Worm (Caenorhabditis elegans): ENCODE measurements around the gene C48D1.9.

The C48D1.9 gene

ce11 chrIV:13209566-13209965, at the start of gene C48D1.9:
C48D1.9 (minus strand) TSS chrIV:13209666.
- TF ChIP-seq egl-27 (tag; optimal IDR thresholded peaks at IDR 0.05) (no peak), elt-3 (tag; optimal IDR thresholded peaks at IDR 0.05) (no peak), ceh-82 (tag; optimal IDR thresholded peaks at IDR 0.05) (no peak), rnt-1 (tag; optimal IDR thresholded peaks at IDR 0.05) (no peak), F16B12.6 (tag; optimal IDR thresholded peaks at IDR 0.05) (no peak), nhr-47 (tag; optimal IDR thresholded peaks at IDR 0.05) (no peak), egl-13 (tag; optimal IDR thresholded peaks at IDR 0.05) (no peak), snu-23 (GFP tag; optimal IDR thresholded peaks at IDR 0.05) (no peak), C04F5.9 (tag; optimal IDR thresholded peaks at IDR 0.05) (no peak), sptf-1 (tag; optimal IDR thresholded peaks at IDR 0.05) (no peak), hlh-17 (GFP tag; optimal IDR thresholded peaks at IDR 0.05; ENCODE audit: borderline replicate concordance) (no peak), nhr-85 (tag) (no peak)

- TF ChIP-seq C16A3.4 (tag; optimal IDR thresholded peaks at IDR 0.05) = no peak
- TF ChIP-seq aha-1 (tag; optimal IDR thresholded peaks at IDR 0.05) = no peak
- no peak for TF ChIP-seq lir-3 (tag; optimal IDR thresholded peaks at IDR 0.05; ENCODE audit: poor library complexity)
- no peak for TF ChIP-seq efl-1 (optimal IDR thresholded peaks at IDR 0.05)
- TF ChIP-seq efl-1 (GFP tag; optimal IDR thresholded peaks at IDR 0.05 in 1 of 2) = peak in 1 of 2 experiments; percentile 88
- no peak for TF ChIP-seq ces-1 (GFP tag; optimal IDR thresholded peaks at IDR 0.05)
- TF ChIP-seq nhr-47 (tag; optimal IDR thresholded peaks at IDR 0.05) = no peak
- no peak for TF ChIP-seq irx-1 (tag; optimal IDR thresholded peaks at IDR 0.05)
- TF ChIP-seq lin-15B (tag; optimal IDR thresholded peaks at IDR 0.05) = no peak
These were observed 49.4 kb upstream of the C48D1.9 start, which contains the start of gene JC8.16 for ce11 chrIV:13258872-13259271. JC8.16 (plus strand) TSS chrIV:13259172.

- TF ChIP-seq blmp-1 (tag; optimal IDR thresholded peaks at IDR 0.05) (peak; percentile 4), unc-98 (GFP tag; IDR thresholded peaks at IDR 0.05) (no peak), hlh-17 (GFP tag; optimal IDR thresholded peaks at IDR 0.05; ENCODE audit: borderline replicate concordance) (no peak), F16B12.6 (tag; optimal IDR thresholded peaks at IDR 0.05) (no peak), rnt-1 (tag; optimal IDR thresholded peaks at IDR 0.05) (no peak)
These were observed 46.4 kb upstream of the C48D1.9 start, which contains the start of gene bus-12 for ce11 chrIV:13255886-13256285. bus-12 (plus strand) TSS chrIV:13256186.

ce11 chrIV:13253841-13254240, 44.4 kb upstream of the C48D1.9 start, which contains the start of gene ttr-45:
ttr-45 (plus strand) TSS chrIV:13254225.
- TF ChIP-seq unc-98 (GFP tag; IDR thresholded peaks at IDR 0.05) (no peak), nhr-28 (tag; optimal IDR thresholded peaks at IDR 0.05) (no peak), ceh-63 (GFP tag; optimal IDR thresholded peaks at IDR 0.05) (no peak), nhr-12 (tag; optimal IDR thresholded peaks at IDR 0.05) (no peak), vab-15 (tag; optimal IDR thresholded peaks at IDR 0.05) (no peak), unc-86 (tag; optimal IDR thresholded peaks at IDR 0.05) (no peak), nhr-20 (tag; optimal IDR thresholded peaks at IDR 0.05) (peak; percentile 92), ets-5 (GFP tag; IDR thresholded peaks at IDR 0.05) (no peak), nhr-85 (tag) (no peak), snu-23 (GFP tag; optimal IDR thresholded peaks at IDR 0.05) (peak; percentile 19), ceh-8 (GFP tag; optimal IDR thresholded peaks at IDR 0.05) (no peak), C34B4.2 (tag; optimal IDR thresholded peaks at IDR 0.05) (no peak), elt-3 (tag; optimal IDR thresholded peaks at IDR 0.05) (no peak), ztf-11 (tag; optimal IDR thresholded peaks at IDR 0.05) (no peak), elt-2 (tag; optimal IDR thresholded peaks at IDR 0.05) (peak; percentile 94), dpl-1 (GFP tag; optimal IDR thresholded peaks at IDR 0.05) (no peak), sup-37 (GFP tag; optimal IDR thresholded peaks at IDR 0.05) (no peak), tlp-1 (tag; optimal IDR thresholded peaks at IDR 0.05) (no peak), lsy-2 (tag; optimal IDR thresholded peaks at IDR 0.05) (peak; percentile 25 to 58), F16B12.6 (tag; optimal IDR thresholded peaks at IDR 0.05) (no peak), nhr-47 (tag; optimal IDR thresholded peaks at IDR 0.05) (no peak), ztf-4 (tag; optimal IDR thresholded peaks at IDR 0.05) (no peak), zip-4 (GFP tag; optimal IDR thresholded peaks at IDR 0.05) (no peak), unc-130 (tag; optimal IDR thresholded peaks at IDR 0.05) (peak; percentile 64), pax-3 (tag; optimal IDR thresholded peaks at IDR 0.05) (no peak), fkh-4 (tag; optimal IDR thresholded peaks at IDR 0.05; ENCODE audit: borderline replicate concordance) (no peak), rnt-1 (tag; optimal IDR thresholded peaks at IDR 0.05) (peak; percentile 68), nhr-237 (tag; optimal IDR thresholded peaks at IDR 0.05) (no peak), lin-14 (GFP tag; optimal IDR thresholded peaks at IDR 0.05) (no peak), ceh-88 (GFP tag; IDR thresholded peaks at IDR 0.05) (no peak), lin-35 (GFP tag; optimal IDR thresholded peaks at IDR 0.05) (peak in 1 of 2 experiments; percentile 49), xbp-1 (tag; optimal IDR thresholded peaks at IDR 0.05) (no peak)
